Worm (Caenorhabditis elegans): ENCODE data around the gene bca-2.
A peak's percentile ranks its signal among the peaks of the same experiment; 100 is the strongest.

bca-2 gene

ce11 chrIV:17118585-17118984 is 18.5 kb upstream of the bca-2 start, which contains the start of gene uaf-2 (continued):
- TF ChIP-seq mdt-29 (GFP tag; IDR thresholded peaks at IDR 0.05) (no peak), unc-62 (GFP tag; optimal IDR thresholded peaks at IDR 0.05 in 1 of 2) (peak in 1 of 2 experiments; percentile 1), unc-62 (tag; optimal IDR thresholded peaks at IDR 0.05) (no peak), spr-3 (GFP tag; optimal IDR thresholded peaks at IDR 0.05) (no peak), arid-1 (GFP tag; conservative IDR thresholded peaks at IDR 0.05) (no peak), unc-39 (tag; optimal IDR thresholded peaks at IDR 0.05) (no peak), zfp-2 (tag; optimal IDR thresholded peaks at IDR 0.05) (no peak), skn-1 (tag; optimal IDR thresholded peaks at IDR 0.05) (no peak), F10B5.3 (tag; optimal IDR thresholded peaks at IDR 0.05) (no peak), hif-1 (tag; optimal IDR thresholded peaks at IDR 0.05) (peak in 1 of 2 experiments; percentile 19), D1046.2 (GFP tag; IDR thresholded peaks at IDR 0.05) (no peak), ztf-11 (tag; optimal IDR thresholded peaks at IDR 0.05) (no peak), ceh-82 (tag; optimal IDR thresholded peaks at IDR 0.05) (no peak), ZK337.2 (GFP tag; IDR thresholded peaks at IDR 0.05) (no peak), ceh-32 (tag; optimal IDR thresholded peaks at IDR 0.05; ENCODE audit: poor library complexity) (no peak), tag-97 (GFP tag; IDR thresholded peaks at IDR 0.05) (no peak), jun-1 (tag; optimal IDR thresholded peaks at IDR 0.05) (no peak), nhr-10 (tag; optimal IDR thresholded peaks at IDR 0.05) (no peak), nhr-48 (tag; optimal IDR thresholded peaks at IDR 0.05) (no peak), ceh-62 (tag; optimal IDR thresholded peaks at IDR 0.05) (no peak), madf-5 (GFP tag; IDR thresholded peaks at IDR 0.05) (no peak), mdl-1 (tag; optimal IDR thresholded peaks at IDR 0.05) (no peak), dmd-8 (GFP tag; IDR thresholded peaks at IDR 0.05) (no peak), attf-4 (tag; optimal IDR thresholded peaks at IDR 0.05) (no peak), nhr-25 (tag; optimal IDR thresholded peaks at IDR 0.05; ENCODE audit: borderline replicate concordance, insufficient read depth) (no peak), nhr-41 (GFP tag; IDR thresholded peaks at IDR 0.05) (no peak), T26A8.4 (GFP tag; IDR thresholded peaks at IDR 0.05) (no peak), snpc-1.2 (GFP tag; IDR thresholded peaks at IDR 0.05) (peak; percentile 36), nhr-42 (GFP tag; IDR thresholded peaks at IDR 0.05) (no peak), nhr-237 (tag; optimal IDR thresholded peaks at IDR 0.05) (no peak), F37D6.2 (tag; optimal IDR thresholded peaks at IDR 0.05) (no peak), daf-12 (tag; optimal IDR thresholded peaks at IDR 0.05) (no peak), dmd-6 (GFP tag; IDR thresholded peaks at IDR 0.05) (no peak), lin-15B (tag; optimal IDR thresholded peaks at IDR 0.05) (no peak), daf-8 (GFP tag; IDR thresholded peaks at IDR 0.05) (no peak), daf-16 (GFP tag; optimal IDR thresholded peaks at IDR 0.05) (no peak), daf-16 (tag; optimal IDR thresholded peaks at IDR 0.05) (peak; percentile 20), ceh-20 (GFP tag; IDR thresholded peaks at IDR 0.05) (no peak), nhr-76 (tag; optimal IDR thresholded peaks at IDR 0.05) (no peak), pha-4 (GFP tag; IDR thresholded peaks at IDR 0.05) (peak; percentile 19; the same call in 1 of the 2 replicates), pha-4 (tag; optimal IDR thresholded peaks at IDR 0.05) (no peak), zfp-3 (GFP tag; conservative IDR thresholded peaks at IDR 0.05) (no peak)

ce11 chrIV:17116821-17117220 is 16.8 kb upstream of the bca-2 start:
- no peak for TF ChIP-seq aly-2 (tag; optimal IDR thresholded peaks at IDR 0.05)
- no peak for TF ChIP-seq vab-7 (GFP tag; IDR thresholded peaks at IDR 0.05)
- TF ChIP-seq set-16 (GFP tag; IDR thresholded peaks at IDR 0.05) = peak; percentile 98
- 0 out of 2 replicates have a peak, but pooled peaks have one; percentile 1 for TF ChIP-seq mdt-29 (GFP tag; IDR thresholded peaks at IDR 0.05)
- no peak for TF ChIP-seq spr-1 (tag; optimal IDR thresholded peaks at IDR 0.05)
